Worm (Caenorhabditis elegans) whole organism, late embryonic: ENCODE measurements around the gene pqn-71.

ENCODE experiments used
- K02D7.2 ChIP-seq: sonication (generic microtip); optimal IDR thresholded peaks from 2 replicates; lab custom pipeline; 2017; ENCODE audit warnings: mild to moderate bottlenecking, missing genetic modification characterization, missing compliant biosample characterization
- ama-1 ChIP-seq: fragments of 150-350 bp; optimal IDR thresholded peaks from 2 replicates; lab custom pipeline; 2014
- ets-4 ChIP-seq: sonication (generic microtip); optimal IDR thresholded peaks from 2 replicates; lab custom pipeline; 2016; ENCODE audit warnings: missing genetic modification characterization, missing compliant biosample characterization
- hlh-13 ChIP-seq: fragments of 200-800 bp; sonication (Bioruptor generic); optimal IDR thresholded peaks from 2 replicates; lab custom pipeline; 2018; ENCODE audit warnings: mild to moderate bottlenecking, missing genetic modification characterization, missing compliant biosample characterization

ce11 chrV:15464402-15464801 is 1.1 kb upstream of the pqn-71 start, which contains the start of gene rocf-1:
- TF ChIP-seq hlh-13 (GFP tag; lab: Kevin White, UChicago): no peak
- no peak for TF ChIP-seq K02D7.2 (tag; lab: Kevin White, UChicago)
- no peak for TF ChIP-seq ets-4 (tag; lab: Kevin White, UChicago)
- TF ChIP-seq ama-1 (lab: Kevin White, UChicago): no peak
